Fruit fly (Drosophila melanogaster) whole organism, adult: ENCODE results near the gene Tnks.
A peak's percentile ranks its signal among the peaks of the same experiment; 100 is the strongest.

Source experiments
- CG11617 ChIP-seq: fragments of 200-800 bp; sonication (Bioruptor generic); optimal IDR thresholded peaks from 2 replicates; lab custom pipeline; 2017; ENCODE audit warnings: mild to moderate bottlenecking, missing biosample characterization, missing genetic modification reagents, missing genetic modification characterization
- CG12768 ChIP-seq: fragments of 200-800 bp; sonication (Bioruptor generic); optimal IDR thresholded peaks from 2 replicates; lab custom pipeline; 2017; ENCODE audit warnings: missing biosample characterization, missing genetic modification characterization, mild to moderate bottlenecking, moderate library complexity, missing genetic modification reagents
- CG14711 ChIP-seq: fragments of 200-800 bp; sonication (Bioruptor generic); optimal IDR thresholded peaks from 2 replicates; lab custom pipeline; 2018; ENCODE audit warnings: missing biosample characterization, mild to moderate bottlenecking, missing genetic modification characterization, moderate library complexity
- CG1620 ChIP-seq: fragments of 200-800 bp; sonication (Bioruptor generic); optimal IDR thresholded peaks from 2 replicates; lab custom pipeline; 2016; ENCODE audit warnings: missing biosample characterization, missing genetic modification characterization
- CG33017 ChIP-seq: fragments of 200-800 bp; sonication (Bioruptor generic); optimal IDR thresholded peaks from 2 replicates; lab custom pipeline; 2018; ENCODE audit warnings: missing biosample characterization, mild to moderate bottlenecking, missing genetic modification characterization, moderate library complexity
- CG5204 ChIP-seq: fragments of 200-800 bp; sonication (Bioruptor generic); optimal IDR thresholded peaks from 2 replicates; lab custom pipeline; 2016; ENCODE audit warnings: missing biosample characterization, missing genetic modification characterization
- CG7045 ChIP-seq: fragments of 200-800 bp; sonication (Bioruptor generic); optimal IDR thresholded peaks from 2 replicates; lab custom pipeline; 2017; ENCODE audit warnings: missing biosample characterization, mild to moderate bottlenecking, missing genetic modification characterization
- CG7101 ChIP-seq: fragments of 200-800 bp; sonication (Bioruptor generic); optimal IDR thresholded peaks from 2 replicates; lab custom pipeline; 2018; ENCODE audit warnings: missing biosample characterization, mild to moderate bottlenecking, missing genetic modification characterization, moderate library complexity
- Clk ChIP-seq: fragments of 200-800 bp; sonication (Bioruptor generic); optimal IDR thresholded peaks from 2 replicates; lab custom pipeline; 2017; ENCODE audit warnings: missing biosample characterization, missing genetic modification characterization
- Crg-1 ChIP-seq: fragments of 200-800 bp; sonication (Bioruptor generic); optimal IDR thresholded peaks from 2 replicates; lab custom pipeline; 2016; ENCODE audit warnings: missing biosample characterization, missing genetic modification characterization
- Hr96 ChIP-seq: fragments of 200-800 bp; sonication (Bioruptor generic); optimal IDR thresholded peaks from 2 replicates; lab custom pipeline; 2016; ENCODE audit warnings: missing biosample characterization, missing genetic modification characterization
- Mnt ChIP-seq: fragments of 200-800 bp; sonication (Bioruptor generic); optimal IDR thresholded peaks from 2 replicates; lab custom pipeline; 2016; ENCODE audit warnings: missing biosample characterization, mild to moderate bottlenecking, missing genetic modification characterization
- bab1 ChIP-seq: fragments of 200-800 bp; sonication (Bioruptor generic); optimal IDR thresholded peaks from 3 replicates; lab custom pipeline; 2019; ENCODE audit warnings: missing biosample characterization, mild to moderate bottlenecking, missing genetic modification characterization, moderate library complexity
- cic ChIP-seq: fragments of 200-800 bp; sonication (Bioruptor generic); optimal IDR thresholded peaks from 2 replicates; lab custom pipeline; 2017; ENCODE audit warnings: missing biosample characterization, mild to moderate bottlenecking, missing genetic modification characterization, moderate library complexity
- cnc ChIP-seq, 2 experiments: fragments of >200 bp; optimal IDR thresholded peaks; 2 replicates each; lab custom pipeline; 2017
- kay ChIP-seq: fragments of 200-800 bp; sonication (Bioruptor generic); peaks from one replicate; lab custom pipeline; 2016; ENCODE audit warnings: missing biosample characterization, missing genetic modification characterization, borderline replicate concordance
- ovo ChIP-seq: fragments of 200-800 bp; sonication (Bioruptor generic); optimal IDR thresholded peaks from 2 replicates; lab custom pipeline; 2016; ENCODE audit warnings: missing biosample characterization, missing genetic modification characterization
- pad ChIP-seq: fragments of 200-800 bp; sonication (Bioruptor generic); optimal IDR thresholded peaks from 3 replicates; lab custom pipeline; 2017; ENCODE audit warnings: missing biosample characterization, missing genetic modification characterization, mild to moderate bottlenecking, moderate library complexity, missing genetic modification reagents
- tj ChIP-seq: fragments of 200-800 bp; sonication (Bioruptor generic); optimal IDR thresholded peaks from 3 replicates; lab custom pipeline; 2017; ENCODE audit warnings: missing biosample characterization, mild to moderate bottlenecking, missing genetic modification characterization, moderate library complexity
- toe ChIP-seq: fragments of 200-800 bp; sonication (Bioruptor generic); optimal IDR thresholded peaks from 2 replicates; lab custom pipeline; 2016; ENCODE audit warnings: missing biosample characterization, missing genetic modification characterization

The Tnks gene

dm6 chr3R:25660985-25661530 lies at the start of gene Tnks:
Tnks (minus strand) TSS chr3R:25661286.
- TF ChIP-seq CG11617 (GFP tag; lab: Kevin White, UChicago) (peak; percentile 4), CG7101 (no peak), ovo (peak; percentile 24)

dm6 chr3R:25694167-25694689 lies 33.1 kb upstream of the Tnks start:
- TF ChIP-seq CG14711 (tag; lab: Kevin White, UChicago) (no peak), ovo (no peak), CG12768 (GFP tag; lab: Kevin White, UChicago) (no peak), Crg-1 (GFP tag; lab: Kevin White, UChicago) (no peak), CG5204 (GFP tag; lab: Kevin White, UChicago) (no peak), CG1620 (no peak), tj (no peak), CG7101 (no peak)

- no peak for TF ChIP-seq Mnt (GFP tag; lab: Kevin White, UChicago)
- TF ChIP-seq bab1 (GFP tag; lab: Kevin White, UChicago): no peak
- TF ChIP-seq tj: no peak
- peak; percentile 13 for TF ChIP-seq CG14711 (tag; lab: Kevin White, UChicago)
- no peak for TF ChIP-seq Clk (GFP tag; lab: Kevin White, UChicago)
- no peak for TF ChIP-seq kay
- no peak for TF ChIP-seq ovo
- no peak for TF ChIP-seq pad
These were observed 25.8 kb upstream of the Tnks start, which contains the start of gene CLS for dm6 chr3R:25686698-25687420. CLS (minus strand) TSS chr3R:25687370.

- peak; percentile 69 for TF ChIP-seq CG14711 (tag; lab: Kevin White, UChicago)
- TF ChIP-seq bab1 (GFP tag; lab: Kevin White, UChicago): peak; percentile 91
- TF ChIP-seq CG7101: peak; percentile 89
- TF ChIP-seq CG12768 (GFP tag; lab: Kevin White, UChicago): peak; percentile 81
- TF ChIP-seq CG1620: peak; percentile 77
- peak; percentile 88 for TF ChIP-seq CG11617 (GFP tag; lab: Kevin White, UChicago)
- TF ChIP-seq tj: peak; percentile 59
- TF ChIP-seq ovo: peak; percentile 80
- peak; percentile 76 for TF ChIP-seq CG5204 (GFP tag; lab: Kevin White, UChicago)
- no peak for TF ChIP-seq kay
- TF ChIP-seq Mnt (GFP tag; lab: Kevin White, UChicago): peak; percentile 88
- TF ChIP-seq CG7045: peak; percentile 82
- TF ChIP-seq cnc (optimal IDR thresholded peaks at IDR 0.05; lab: Kevin White, UChicago): no peak
- TF ChIP-seq pad: peak; percentile 92
- peak; percentile 40 for TF ChIP-seq cic (GFP tag; lab: Kevin White, UChicago)
- peak; percentile 67 for TF ChIP-seq toe (GFP tag; lab: Kevin White, UChicago)
- peak; percentile 77 for TF ChIP-seq CG33017 (tag; lab: Kevin White, UChicago)
- peak; percentile 75 for TF ChIP-seq Crg-1 (GFP tag; lab: Kevin White, UChicago)
- peak; percentile 62 for TF ChIP-seq Clk (GFP tag; lab: Kevin White, UChicago)
- no peak for TF ChIP-seq Hr96
These were observed 23.8 kb upstream of the Tnks start, which contains the start of gene RpL27 for dm6 chr3R:25684859-25685258. RpL27 (minus strand) TSS chr3R:25685051.

- TF ChIP-seq Crg-1 (GFP tag; lab: Kevin White, UChicago): peak; percentile 92
- TF ChIP-seq CG12768 (GFP tag; lab: Kevin White, UChicago): peak; percentile 95
- peak; percentile 90 for TF ChIP-seq Mnt (GFP tag; lab: Kevin White, UChicago)
- peak; percentile 96 for TF ChIP-seq tj
- TF ChIP-seq CG14711 (tag; lab: Kevin White, UChicago): peak; percentile 99
- TF ChIP-seq CG5204 (GFP tag; lab: Kevin White, UChicago): no peak
- peak; percentile 98 for TF ChIP-seq bab1 (GFP tag; lab: Kevin White, UChicago)
- peak; percentile 83 for TF ChIP-seq Clk (GFP tag; lab: Kevin White, UChicago)
- TF ChIP-seq cnc (optimal IDR thresholded peaks at IDR 0.05; lab: Kevin White, UChicago): no peak
- peak; percentile 96 for TF ChIP-seq CG7045
- peak; percentile 87 for TF ChIP-seq CG1620
- no peak for TF ChIP-seq kay
- TF ChIP-seq ovo: peak; percentile 92
- TF ChIP-seq toe (GFP tag; lab: Kevin White, UChicago): peak; percentile 90
- peak; percentile 78 for TF ChIP-seq cic (GFP tag; lab: Kevin White, UChicago)
- TF ChIP-seq Hr96: peak; percentile 78
- TF ChIP-seq CG11617 (GFP tag; lab: Kevin White, UChicago): peak; percentile 97
- TF ChIP-seq pad: peak; percentile 86
- TF ChIP-seq CG7101: peak; percentile 98
- TF ChIP-seq CG33017 (tag; lab: Kevin White, UChicago): peak; percentile 98
These were observed 19.4 kb upstream of the Tnks start, which contains the start of the genes CG4743 and Idh3g for dm6 chr3R:25680528-25680927. CG4743 (minus strand) TSS chr3R:25680550. Idh3g (plus strand) TSS chr3R:25680845.

- TF ChIP-seq Crg-1 (GFP tag; lab: Kevin White, UChicago): peak; percentile 49
- TF ChIP-seq tj: peak; percentile 2
- TF ChIP-seq CG7101: peak; percentile 28
- no peak for TF ChIP-seq ovo
- TF ChIP-seq bab1 (GFP tag; lab: Kevin White, UChicago): peak; percentile 36
- TF ChIP-seq CG14711 (tag; lab: Kevin White, UChicago): peak; percentile 62
- TF ChIP-seq CG7045: no peak
- peak; percentile 39 for TF ChIP-seq CG11617 (GFP tag; lab: Kevin White, UChicago)
These were observed 17.5 kb upstream of the Tnks start, which contains the start of the genes CG4730 and CG5039 for dm6 chr3R:25678489-25679082. CG4730 (minus strand) TSS chr3R:25678682. CG5039 (plus strand) TSS chr3R:25678683.
